Worm (Caenorhabditis elegans): ENCODE measurements around the gene tsp-21.

Gene tsp-21

ce11 chrX:9954483-9955041, 22.4 kb downstream of the tsp-21 start, which contains the start of gene cysl-1:
TSS of gene cysl-1 (minus strand) at chrX:9954533.
- TF ChIP-seq B0035.1 (tag; optimal IDR thresholded peaks at IDR 0.05), result no peak
- no peak for TF ChIP-seq hmg-1.2 (GFP tag; IDR thresholded peaks at IDR 0.05)
- TF ChIP-seq lag-1 (GFP tag; IDR thresholded peaks at IDR 0.05), result no peak
- no peak for TF ChIP-seq lin-40 (tag; optimal IDR thresholded peaks at IDR 0.05)
- no peak for TF ChIP-seq lsl-1 (GFP tag; optimal IDR thresholded peaks at IDR 0.05)
- TF ChIP-seq rpc-1 (optimal IDR thresholded peaks at IDR 0.05), result no peak
- no peak for TF ChIP-seq rpc-1 (tag; optimal IDR thresholded peaks at IDR 0.05)
- no peak for TF ChIP-seq madf-8 (GFP tag; conservative IDR thresholded peaks at IDR 0.05)
- no peak for TF ChIP-seq attf-6 (GFP tag; IDR thresholded peaks at IDR 0.05)
- TF ChIP-seq egrh-3 (GFP tag; IDR thresholded peaks at IDR 0.05), result no peak
- TF ChIP-seq ets-4 (GFP tag; optimal IDR thresholded peaks at IDR 0.05), result no peak
- no peak for TF ChIP-seq die-1 (tag; optimal IDR thresholded peaks at IDR 0.05)
- no peak for TF ChIP-seq dpl-1 (GFP tag; optimal IDR thresholded peaks at IDR 0.05)
- TF ChIP-seq madf-3 (GFP tag; IDR thresholded peaks at IDR 0.05), result no peak
- TF ChIP-seq lin-35 (GFP tag; optimal IDR thresholded peaks at IDR 0.05), result no peak
- no peak for TF ChIP-seq fkh-3 (tag; optimal IDR thresholded peaks at IDR 0.05)
- no peak for TF ChIP-seq T26A5.8 (tag; optimal IDR thresholded peaks at IDR 0.05)
- no peak for TF ChIP-seq ztf-18 (tag; optimal IDR thresholded peaks at IDR 0.05)

ce11 chrX:9956052-9956451, 23.9 kb downstream of the tsp-21 start:
- TF ChIP-seq zfh-2 (GFP tag; conservative IDR thresholded peaks at IDR 0.05), result no peak
- no peak for TF ChIP-seq nhr-179 (tag; optimal IDR thresholded peaks at IDR 0.05)
- no peak for TF ChIP-seq Y56A3A.18 (GFP tag; IDR thresholded peaks at IDR 0.05)
- TF ChIP-seq madf-8 (GFP tag; conservative IDR thresholded peaks at IDR 0.05), result no peak
- TF ChIP-seq pbrm-1 (GFP tag; IDR thresholded peaks at IDR 0.05), result no peak
- no peak for TF ChIP-seq pha-4 (tag; optimal IDR thresholded peaks at IDR 0.05)
- no peak for TF ChIP-seq sptf-2 (GFP tag; optimal IDR thresholded peaks at IDR 0.05)
- TF ChIP-seq tlf-1 (GFP tag; optimal IDR thresholded peaks at IDR 0.05), result no peak
- no peak for TF ChIP-seq hsf-1 (GFP tag; IDR thresholded peaks at IDR 0.05)
- no peak for TF ChIP-seq mxl-1 (tag; optimal IDR thresholded peaks at IDR 0.05)
- TF ChIP-seq zim-3 (tag; optimal IDR thresholded peaks at IDR 0.05), result no peak
- no peak for TF ChIP-seq attf-6 (GFP tag; IDR thresholded peaks at IDR 0.05)
- no peak for TF ChIP-seq Y53F4B.3 (GFP tag; IDR thresholded peaks at IDR 0.05)
- TF ChIP-seq attf-5 (GFP tag; optimal IDR thresholded peaks at IDR 0.05), result no peak
- TF ChIP-seq snpc-1.1 (tag; optimal IDR thresholded peaks at IDR 0.05; ENCODE audit: insufficient read depth), result no peak
- TF ChIP-seq F57A8.1 (GFP tag; optimal IDR thresholded peaks at IDR 0.05), result no peak
- TF ChIP-seq mes-4 (tag; optimal IDR thresholded peaks at IDR 0.05), result no peak
- TF ChIP-seq die-1 (tag; optimal IDR thresholded peaks at IDR 0.05), result no peak
- TF ChIP-seq fkh-3 (tag; optimal IDR thresholded peaks at IDR 0.05), result no peak

DNA sequence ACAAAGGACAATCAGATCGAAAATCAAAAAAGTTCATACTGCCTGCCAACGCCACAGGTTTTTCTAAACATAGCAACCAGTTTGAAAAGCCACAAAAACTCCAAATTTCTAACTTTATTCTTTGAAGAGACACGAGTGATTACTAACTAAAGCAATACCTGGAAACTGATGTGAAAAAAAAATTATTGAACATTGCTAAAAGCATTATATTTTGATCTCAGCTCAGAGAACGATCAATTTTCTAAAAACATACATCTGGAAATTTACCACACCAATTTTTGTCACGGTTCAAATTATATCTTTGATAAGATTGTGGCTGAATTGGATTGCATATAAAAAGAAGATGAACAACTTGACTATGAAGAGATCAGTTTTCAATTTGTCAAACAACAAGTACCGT, 25.3 kb downstream of the tsp-21 start:
- TF ChIP-seq zfh-2 (GFP tag; conservative IDR thresholded peaks at IDR 0.05) (no peak), lin-35 (GFP tag; optimal IDR thresholded peaks at IDR 0.05) (no peak), hmg-20 (GFP tag; IDR thresholded peaks at IDR 0.05) (no peak), madf-3 (GFP tag; IDR thresholded peaks at IDR 0.05) (no peak), mel-28 (tag; optimal IDR thresholded peaks at IDR 0.05; ENCODE audit: borderline replicate concordance) (no peak), tbp1 (GFP tag; optimal IDR thresholded peaks at IDR 0.05) (no peak), rcor-1 (GFP tag; IDR thresholded peaks at IDR 0.05) (no peak), lin-40 (tag; optimal IDR thresholded peaks at IDR 0.05) (no peak), unc-62 (GFP tag; optimal IDR thresholded peaks at IDR 0.05) (no peak), Y53G8AR.9 (GFP tag; conservative IDR thresholded peaks at IDR 0.05) (no peak), ets-4 (GFP tag; optimal IDR thresholded peaks at IDR 0.05) (no peak)

Data from whole organism, young adult.